Worm (Caenorhabditis elegans) whole organism, L4 larva: ENCODE data around the gene glb-5.

ENCODE experiments used
- F10B5.3 ChIP-seq: sonication (generic microtip); optimal IDR thresholded peaks from 2 replicates; lab custom pipeline; 2016; ENCODE audit warnings: mild to moderate bottlenecking, missing genetic modification characterization, missing compliant biosample characterization
- T20F7.1 ChIP-seq: fragments of 200-800 bp; sonication (Bioruptor generic); optimal IDR thresholded peaks from 2 replicates; lab custom pipeline; 2018; ENCODE audit warnings: mild to moderate bottlenecking, missing genetic modification characterization, missing compliant biosample characterization
- T26A8.4 ChIP-seq: fragments of 200-800 bp; sonication (Bioruptor generic); IDR thresholded peaks from 2 replicates; pipeline ENCODE4 v1.3.6; 2022; ENCODE audit warnings: missing genetic modification characterization, missing compliant biosample characterization
- Y105C5A.15 ChIP-seq: fragments of 200-800 bp; sonication (Bioruptor generic); IDR thresholded peaks from 2 replicates; pipeline ENCODE4 v1.3.6; 2022; ENCODE audit warnings: missing genetic modification characterization, missing compliant biosample characterization
- ZK337.2 ChIP-seq: fragments of 200-800 bp; sonication (Bioruptor generic); IDR thresholded peaks from 2 replicates; pipeline ENCODE4 v1.3.6; 2022; ENCODE audit warnings: missing genetic modification reagents, missing genetic modification characterization, missing compliant biosample characterization
- ZK546.5 ChIP-seq, 2 experiments: sonication (generic microtip); optimal IDR thresholded peaks; 2 replicates each; lab custom pipeline; 2017; ENCODE audit warnings: missing biosample characterization in 2 of 2, missing genetic modification characterization in 2 of 2
- aha-1 ChIP-seq: fragments of 150-350 bp; peaks from one replicate; lab custom pipeline; 2014; ENCODE audit warnings: missing biosample characterization, missing genetic modification characterization
- arid-1 ChIP-seq: fragments of 200-800 bp; sonication (Bioruptor generic); conservative IDR thresholded peaks from 2 replicates; pipeline ENCODE4 v1.3.6; 2022; ENCODE audit warnings: missing genetic modification reagents, missing genetic modification characterization, missing compliant biosample characterization
- ceh-44 ChIP-seq: fragments of 200-800 bp; sonication (Bioruptor generic); IDR thresholded peaks from 2 replicates; pipeline ENCODE4 v1.3.6; 2022; ENCODE audit warnings: missing genetic modification reagents, missing genetic modification characterization, missing compliant biosample characterization
- ceh-62 ChIP-seq: sonication (generic microtip); optimal IDR thresholded peaks from 2 replicates; lab custom pipeline; 2017; ENCODE audit warnings: missing biosample characterization, missing genetic modification characterization
- cey-2 ChIP-seq: sonication (generic microtip); optimal IDR thresholded peaks from 3 replicates; lab custom pipeline; 2017; ENCODE audit warnings: missing genetic modification characterization, mild to moderate bottlenecking, missing compliant biosample characterization, antibody characterized with exemption, borderline replicate concordance; ENCODE audit not compliant: insufficient read depth
- daf-16 ChIP-seq, 3 experiments: sonication (generic microtip); optimal IDR thresholded peaks; 2 replicates each; lab custom pipeline; 2016 to 2017; ENCODE audit warnings: missing genetic modification characterization in 3 of 3, missing genetic modification reagents in 3 of 3, mild to moderate bottlenecking in 2 of 3, missing compliant biosample characterization in 2 of 3, missing biosample characterization in 1 of 3, moderate library complexity in 1 of 3
- dmd-8 ChIP-seq: fragments of 200-800 bp; sonication (Bioruptor generic); IDR thresholded peaks from 2 replicates; pipeline ENCODE4 v1.3.6; 2022; ENCODE audit warnings: missing genetic modification characterization, missing compliant biosample characterization
- dpl-1 ChIP-seq: fragments of 150-350 bp; optimal IDR thresholded peaks from 2 replicates; lab custom pipeline; 2014; ENCODE audit warnings: missing biosample characterization, missing genetic modification reagents, missing genetic modification characterization
- duxl-1 ChIP-seq: sonication (generic microtip); optimal IDR thresholded peaks from 2 replicates; lab custom pipeline; 2016; ENCODE audit warnings: mild to moderate bottlenecking, missing genetic modification characterization, moderate library complexity, missing compliant biosample characterization; ENCODE audit not compliant: poor library complexity
- dve-1 ChIP-seq: sonication (generic microtip); optimal IDR thresholded peaks from 2 replicates; lab custom pipeline; 2017; ENCODE audit warnings: antibody characterized with exemption, mild to moderate bottlenecking, missing genetic modification characterization, missing compliant biosample characterization; ENCODE audit not compliant: insufficient read depth
- fkh-10 ChIP-seq: fragments of 150-350 bp; optimal IDR thresholded peaks from 2 replicates; lab custom pipeline; 2014; ENCODE audit warnings: missing biosample characterization, missing genetic modification reagents, missing genetic modification characterization
- hif-1 ChIP-seq, 2 experiments: sonication (generic microtip); optimal IDR thresholded peaks; 2 replicates each; lab custom pipeline; 2016 to 2017; ENCODE audit warnings: missing compliant biosample characterization in 2 of 2, missing genetic modification characterization in 2 of 2, missing genetic modification reagents in 2 of 2, missing genotype in 2 of 2, mild to moderate bottlenecking in 1 of 2
- hmg-1.1 ChIP-seq: fragments of 200-800 bp; sonication (Bioruptor generic); IDR thresholded peaks from 2 replicates; pipeline ENCODE4 v1.3.6; 2022; ENCODE audit warnings: missing genetic modification reagents, missing genetic modification characterization, missing compliant biosample characterization
- jun-1 ChIP-seq: fragments of 150-350 bp; optimal IDR thresholded peaks from 2 replicates; lab custom pipeline; 2014; ENCODE audit warnings: missing biosample characterization, missing genetic modification reagents, missing genetic modification characterization
- lim-7 ChIP-seq: fragments of 200-800 bp; sonication (Bioruptor generic); IDR thresholded peaks from 2 replicates; pipeline ENCODE4 v1.3.6; 2022; ENCODE audit warnings: missing genetic modification characterization, missing compliant biosample characterization
- lin-13 ChIP-seq: fragments of 150-350 bp; optimal IDR thresholded peaks from 2 replicates; lab custom pipeline; 2014; ENCODE audit warnings: missing biosample characterization, missing genetic modification reagents, missing genetic modification characterization
- lsy-2 ChIP-seq, 2 experiments: fragments of 150-350 bp in 1 of 2; sonication (generic microtip) in 1 of 2; optimal IDR thresholded peaks; 2 replicates each; lab custom pipeline; 2014 to 2017; ENCODE audit warnings: missing biosample characterization in 2 of 2, missing genetic modification characterization in 2 of 2
- madf-5 ChIP-seq, 2 experiments: fragments of 200-800 bp; sonication (Bioruptor generic); IDR thresholded peaks; 2 replicates each; pipeline ENCODE4 v1.3.6; 2022; ENCODE audit warnings: missing compliant biosample characterization in 2 of 2, missing genetic modification characterization in 2 of 2
- mdt-29 ChIP-seq: fragments of 200-800 bp; sonication (Bioruptor generic); IDR thresholded peaks from 2 replicates; pipeline ENCODE4 v1.3.6; 2022; ENCODE audit warnings: missing genetic modification reagents, missing genetic modification characterization, missing compliant biosample characterization
- mes-2 ChIP-seq: sonication (generic microtip); optimal IDR thresholded peaks from 2 replicates; lab custom pipeline; 2016; ENCODE audit warnings: missing genotype, mild to moderate bottlenecking, missing genetic modification characterization, missing compliant biosample characterization; ENCODE audit not compliant: poor library complexity, severe bottlenecking
- nhr-10 ChIP-seq: fragments of 150-350 bp; optimal IDR thresholded peaks from 2 replicates; lab custom pipeline; 2014; ENCODE audit warnings: missing biosample characterization, missing genetic modification characterization
- nhr-102 ChIP-seq: sonication (generic microtip); optimal IDR thresholded peaks from 2 replicates; lab custom pipeline; 2016; ENCODE audit warnings: mild to moderate bottlenecking, missing genetic modification characterization, moderate library complexity, missing compliant biosample characterization
- nhr-237 ChIP-seq: sonication (generic microtip); optimal IDR thresholded peaks from 2 replicates; lab custom pipeline; 2017; ENCODE audit warnings: missing biosample characterization, missing genetic modification characterization
- nhr-41 ChIP-seq: fragments of 200-800 bp; sonication (Bioruptor generic); IDR thresholded peaks from 2 replicates; pipeline ENCODE4 v1.3.6; 2022; ENCODE audit warnings: missing genetic modification reagents, missing genetic modification characterization, missing compliant biosample characterization
- nhr-42 ChIP-seq: fragments of 200-800 bp; sonication (Bioruptor generic); IDR thresholded peaks from 2 replicates; pipeline ENCODE4 v1.3.6; 2022; ENCODE audit warnings: missing genetic modification characterization, missing compliant biosample characterization
- nhr-48 ChIP-seq: sonication (generic microtip); optimal IDR thresholded peaks from 2 replicates; lab custom pipeline; 2016; ENCODE audit warnings: mild to moderate bottlenecking, missing genetic modification characterization, missing compliant biosample characterization
- nhr-6 ChIP-seq: fragments of 150-350 bp; optimal IDR thresholded peaks from 2 replicates; lab custom pipeline; 2014; ENCODE audit warnings: missing biosample characterization, missing genetic modification characterization
- nhr-76 ChIP-seq: fragments of 150-350 bp; optimal IDR thresholded peaks from 2 replicates; lab custom pipeline; 2014; ENCODE audit warnings: missing biosample characterization, missing genetic modification characterization
- pha-4 ChIP-seq, 2 experiments: fragments of 150-350 bp in 1 of 2; fragments of 200-800 bp in 1 of 2; sonication (Bioruptor generic) in 1 of 2; IDR thresholded peaks in 1 of 2; optimal IDR thresholded peaks in 1 of 2; 2 replicates each; pipeline versions ENCODE4 v1.3.6 to Lab custom; 2014 to 2022; ENCODE audit warnings: missing genetic modification characterization in 2 of 2, missing genetic modification reagents in 2 of 2, missing biosample characterization in 1 of 2, missing compliant biosample characterization in 1 of 2
- pqm-1 ChIP-seq: sonication (generic microtip); optimal IDR thresholded peaks from 2 replicates; lab custom pipeline; 2017; ENCODE audit warnings: missing biosample characterization, missing genetic modification characterization
- rbr-2 ChIP-seq: sonication (generic microtip); optimal IDR thresholded peaks from 2 replicates; lab custom pipeline; 2016; ENCODE audit warnings: missing genotype, missing genetic modification characterization, missing compliant biosample characterization
- saeg-2 ChIP-seq: fragments of 200-800 bp; sonication (Bioruptor generic); IDR thresholded peaks from 2 replicates; pipeline ENCODE4 v1.3.6; 2022; ENCODE audit warnings: missing genetic modification reagents, missing genetic modification characterization, missing compliant biosample characterization
- sdz-12 ChIP-seq: fragments of 200-800 bp; sonication (Bioruptor generic); optimal IDR thresholded peaks from 2 replicates; lab custom pipeline; 2018; ENCODE audit warnings: mild to moderate bottlenecking, missing genetic modification characterization, missing compliant biosample characterization
- snpc-4 ChIP-seq: fragments of 150-350 bp; optimal IDR thresholded peaks from 2 replicates; lab custom pipeline; 2014; ENCODE audit warnings: missing biosample characterization, missing genetic modification characterization
- spr-3 ChIP-seq: fragments of 200-800 bp; sonication (Bioruptor generic); optimal IDR thresholded peaks from 2 replicates; lab custom pipeline; 2018; ENCODE audit warnings: mild to moderate bottlenecking, missing genetic modification characterization, missing compliant biosample characterization
- tra-1 ChIP-seq: fragments of 200-800 bp; sonication (Bioruptor generic); IDR thresholded peaks from 2 replicates; pipeline ENCODE4 v1.3.6; 2022; ENCODE audit warnings: missing genetic modification reagents, missing genetic modification characterization, missing compliant biosample characterization
- unc-39 ChIP-seq: sonication (generic microtip); optimal IDR thresholded peaks from 2 replicates; lab custom pipeline; 2017; ENCODE audit warnings: missing biosample characterization, missing genetic modification characterization
- vab-7 ChIP-seq: fragments of 200-800 bp; sonication (Bioruptor generic); IDR thresholded peaks from 2 replicates; pipeline ENCODE4 v1.3.6; 2022; ENCODE audit warnings: missing genetic modification reagents, missing genetic modification characterization, missing compliant biosample characterization
- zfp-2 ChIP-seq: sonication (generic microtip); optimal IDR thresholded peaks from 2 replicates; lab custom pipeline; 2016; ENCODE audit warnings: mild to moderate bottlenecking, missing genetic modification characterization, missing compliant biosample characterization
- zip-2 ChIP-seq: fragments of 150-350 bp; optimal IDR thresholded peaks from 2 replicates; lab custom pipeline; 2014; ENCODE audit warnings: missing biosample characterization, missing genetic modification characterization

The glb-5 gene

DNA sequence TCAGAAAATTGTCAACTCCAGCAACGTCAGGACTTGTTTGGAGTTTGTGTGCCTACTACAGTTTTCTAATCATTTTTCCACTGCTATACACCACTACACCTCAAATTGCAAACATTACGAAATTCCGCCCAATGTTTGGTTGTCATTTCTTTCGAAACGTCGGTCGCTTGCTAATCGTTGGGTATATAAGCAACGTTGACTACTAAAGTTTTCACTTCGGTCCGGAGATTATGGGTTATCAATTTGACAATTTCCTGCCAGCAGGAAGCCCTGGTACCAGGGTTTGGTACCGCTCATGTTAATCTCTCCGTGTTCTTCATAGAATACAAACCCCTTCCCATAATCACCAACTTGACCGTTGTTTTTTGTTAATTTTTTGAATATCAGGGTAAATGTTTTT is 17.3 kb downstream of the glb-5 start (continued):
- TF ChIP-seq pqm-1 (peak; percentile 47), jun-1 (no peak), snpc-4 (tag; lab: Kevin White, UChicago) (peak; percentile 91), arid-1 (GFP tag; lab: Robert Waterston, UW) (peak; percentile 54; the same call in 1 of the 2 replicates), hif-1 (tag; optimal IDR thresholded peaks at IDR 0.05; lab: Kevin White, UChicago) (peak in 1 of 2 experiments; percentile 59), nhr-42 (GFP tag; lab: Robert Waterston, UW) (peak; percentile 60; the same call in 1 of the 2 replicates), nhr-41 (GFP tag; lab: Robert Waterston, UW) (0 out of 2 replicates have a peak, but pooled peaks have one; percentile 33), lin-13 (GFP tag; lab: Kevin White, UChicago) (peak; percentile 23), pha-4 (GFP tag; IDR thresholded peaks at IDR 0.05; lab: Robert Waterston, UW) (no peak; the same call in 1 of the 2 replicates), pha-4 (tag; optimal IDR thresholded peaks at IDR 0.05; lab: Kevin White, UChicago) (peak; percentile 61), dve-1 (tag; lab: Kevin White, UChicago) (peak; percentile 96), zip-2 (tag; lab: Kevin White, UChicago) (peak; percentile 92), ceh-44 (GFP tag; lab: Robert Waterston, UW) (no peak), fkh-10 (GFP tag; lab: Kevin White, UChicago) (no peak), cey-2 (no peak), nhr-10 (no peak), rbr-2 (peak; percentile 36), ZK546.5 (tag; optimal IDR thresholded peaks at IDR 0.05; lab: Kevin White, UChicago) (no peak), T20F7.1 (peak; percentile 45), lsy-2 (tag; optimal IDR thresholded peaks at IDR 0.05; lab: Kevin White, UChicago) (peak in 1 of 2 experiments; percentile 79)

DNA sequence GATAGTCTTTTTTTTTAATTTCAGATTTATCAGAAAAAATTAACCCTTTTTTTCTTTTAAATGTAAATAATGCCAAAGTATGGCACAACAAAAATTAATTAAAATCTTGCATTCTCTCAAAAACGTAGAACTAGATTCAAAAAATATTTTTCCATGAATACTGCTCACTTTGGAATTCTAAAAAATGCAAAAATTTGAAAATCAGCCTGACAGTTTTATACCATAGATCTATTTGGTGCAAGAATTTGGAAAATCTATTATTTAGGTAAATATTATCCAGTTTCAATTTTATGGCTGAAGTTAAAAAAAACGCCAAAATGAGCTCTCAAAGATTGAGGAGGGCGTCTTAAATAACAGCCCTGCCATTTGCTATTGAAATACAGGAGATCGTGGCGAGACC is 21.0 kb downstream of the glb-5 start:
- TF ChIP-seq F10B5.3 (tag; lab: Kevin White, UChicago) (no peak), aha-1 (peak; percentile 94), hif-1 (tag; optimal IDR thresholded peaks at IDR 0.05; lab: Kevin White, UChicago) (no peak)

DNA sequence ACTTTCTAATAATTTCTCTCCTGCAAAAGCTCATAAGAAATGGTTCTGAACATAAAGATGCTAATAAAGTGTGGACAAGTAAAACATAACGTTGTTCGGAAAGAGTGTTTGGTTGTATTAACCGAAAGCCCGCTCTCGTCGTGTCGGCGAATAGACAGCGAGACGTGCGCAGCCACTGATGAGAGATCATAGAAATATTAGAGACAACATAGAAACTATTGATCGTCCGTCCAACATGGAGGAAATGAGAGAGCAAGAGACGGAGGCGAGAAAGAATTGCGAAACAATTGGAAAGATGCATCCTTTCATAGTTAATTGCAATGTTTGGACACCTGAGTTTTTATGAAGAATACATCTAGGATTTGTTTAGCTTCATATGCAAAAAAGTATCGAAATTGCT is 21.8 kb downstream of the glb-5 start:
- no peak for TF ChIP-seq nhr-102 (tag; lab: Kevin White, UChicago)
- peak; percentile 76 for TF ChIP-seq aha-1
- TF ChIP-seq tra-1: no peak
- TF ChIP-seq mdt-29 (GFP tag; lab: Robert Waterston, UW): no peak
- TF ChIP-seq nhr-237: no peak
- no peak for TF ChIP-seq madf-5 (GFP tag; IDR thresholded peaks at IDR 0.05; lab: Robert Waterston, UW)
- TF ChIP-seq T20F7.1: no peak
- TF ChIP-seq sdz-12 (GFP tag; lab: Kevin White, UChicago): no peak
- no peak for TF ChIP-seq dmd-8 (GFP tag; lab: Robert Waterston, UW)
- TF ChIP-seq ceh-44 (GFP tag; lab: Robert Waterston, UW): no peak
- TF ChIP-seq T26A8.4 (GFP tag; lab: Robert Waterston, UW): no peak
- TF ChIP-seq unc-39 (tag; lab: Kevin White, UChicago): no peak
- TF ChIP-seq hmg-1.1 (GFP tag; lab: Robert Waterston, UW): peak; percentile 73
- TF ChIP-seq duxl-1: no peak
- no peak for TF ChIP-seq zfp-2 (tag; lab: Kevin White, UChicago)
- no peak for TF ChIP-seq nhr-76 (tag; lab: Kevin White, UChicago)
- no peak for TF ChIP-seq vab-7
- peak; percentile 43 for TF ChIP-seq dpl-1
- no peak for TF ChIP-seq saeg-2 (GFP tag; lab: Robert Waterston, UW)
- TF ChIP-seq nhr-48 (tag; lab: Kevin White, UChicago): no peak
- TF ChIP-seq ceh-62 (tag; lab: Kevin White, UChicago): no peak
- no peak for TF ChIP-seq arid-1 (GFP tag; lab: Robert Waterston, UW)
- no peak for TF ChIP-seq ZK546.5 (tag; optimal IDR thresholded peaks at IDR 0.05; lab: Kevin White, UChicago)
- peak; percentile 24 for TF ChIP-seq nhr-6 (tag; lab: Kevin White, UChicago)
- TF ChIP-seq hif-1 (tag; optimal IDR thresholded peaks at IDR 0.05; lab: Kevin White, UChicago): peak in 1 of 2 experiments; percentile 13
- TF ChIP-seq dve-1 (tag; lab: Kevin White, UChicago): peak; percentile 71
- TF ChIP-seq F10B5.3 (tag; lab: Kevin White, UChicago): no peak
- peak; percentile 71 for TF ChIP-seq mes-2 (tag; lab: Kevin White, UChicago)
- no peak for TF ChIP-seq nhr-10
- TF ChIP-seq Y105C5A.15: no peak
- TF ChIP-seq ZK337.2: no peak
- no peak for TF ChIP-seq spr-3 (GFP tag; lab: Kevin White, UChicago)
- TF ChIP-seq lim-7: no peak
- no peak for TF ChIP-seq daf-16 (GFP tag; optimal IDR thresholded peaks at IDR 0.05; lab: Kevin White, UChicago)
- peak; percentile 62 for TF ChIP-seq daf-16 (tag; optimal IDR thresholded peaks at IDR 0.05; lab: Kevin White, UChicago)
